Worm (Caenorhabditis elegans): ENCODE measurements around the gene clec-157.

ce11 chrIII:4796536-4796935 is 47.7 kb downstream of the clec-157 start, which contains the start of gene tag-325:
- TF ChIP-seq ztf-29 (GFP tag; IDR thresholded peaks at IDR 0.05) (no peak), ref-1 (GFP tag; conservative IDR thresholded peaks at IDR 0.05) (no peak), med-1 (GFP tag; optimal IDR thresholded peaks at IDR 0.05; ENCODE audit: insufficient read depth) (no peak)
